Worm (Caenorhabditis elegans) whole organism, midembryonic: ENCODE measurements around the gene str-82.

Experiments
- T22C8.4 ChIP-seq: fragments of 200-800 bp; sonication (Bioruptor generic); IDR thresholded peaks from 2 replicates; pipeline ENCODE4 v1.3.6; 2022; ENCODE audit warnings: missing genetic modification characterization, missing compliant biosample characterization
- cog-1 ChIP-seq: sonication (generic microtip); optimal IDR thresholded peaks from 2 replicates; lab custom pipeline; 2016; ENCODE audit warnings: missing genetic modification characterization, missing compliant biosample characterization
- flt-1 ChIP-seq: fragments of 200-800 bp; sonication (Bioruptor generic); IDR thresholded peaks from 2 replicates; pipeline ENCODE4 v1.3.6; 2022; ENCODE audit warnings: missing genetic modification characterization, missing compliant biosample characterization
- klf-2 ChIP-seq: fragments of 200-800 bp; sonication (Bioruptor generic); conservative IDR thresholded peaks from 2 replicates; pipeline ENCODE4 v1.3.6; 2022; ENCODE audit warnings: missing genetic modification reagents, missing genetic modification characterization, missing compliant biosample characterization
- med-1 ChIP-seq: sonication (generic microtip); optimal IDR thresholded peaks from 2 replicates; lab custom pipeline; 2017; ENCODE audit warnings: missing genetic modification characterization, mild to moderate bottlenecking, missing compliant biosample characterization, antibody characterized with exemption, missing genetic modification reagents; ENCODE audit not compliant: insufficient read depth
- ref-1 ChIP-seq: fragments of 200-800 bp; sonication (Bioruptor generic); conservative IDR thresholded peaks from 2 replicates; pipeline ENCODE4 v1.3.6; 2022; ENCODE audit warnings: missing genetic modification reagents, missing genetic modification characterization, missing compliant biosample characterization
- tab-1 ChIP-seq: fragments of 200-800 bp; sonication (Bioruptor generic); IDR thresholded peaks from 2 replicates; pipeline ENCODE4 v1.3.6; 2022; ENCODE audit warnings: missing genetic modification characterization, missing compliant biosample characterization
- ztf-23 ChIP-seq: fragments of 200-800 bp; sonication (Bioruptor generic); IDR thresholded peaks from 2 replicates; pipeline ENCODE4 v1.3.6; 2022; ENCODE audit warnings: missing genetic modification reagents, missing genetic modification characterization, missing compliant biosample characterization
- ztf-29 ChIP-seq: fragments of 200-800 bp; sonication (Bioruptor generic); IDR thresholded peaks from 2 replicates; pipeline ENCODE4 v1.3.6; 2022; ENCODE audit warnings: missing genetic modification reagents, missing genetic modification characterization, missing compliant biosample characterization

Gene str-82

ce11 chrV:3994048-3994447 lies 19.6 kb downstream of the str-82 start, which contains the start of gene K09D9.9:
Gene K09D9.9 (minus strand): TSS chrV:3994148.
- TF ChIP-seq ref-1 (no peak), klf-2 (GFP tag; lab: Robert Waterston, UW) (no peak), cog-1 (no peak), ztf-29 (GFP tag; lab: Robert Waterston, UW) (no peak), tab-1 (GFP tag; lab: Robert Waterston, UW) (no peak)

- no peak for TF ChIP-seq ref-1
Measured at ce11 chrV:3995838-3996237, 21.4 kb downstream of the str-82 start, which contains the start of gene srx-62. Gene srx-62 (minus strand): TSS chrV:3995938.

ce11 chrV:4004577-4004976 lies 30.1 kb downstream of the str-82 start:
- TF ChIP-seq ztf-23 (GFP tag; lab: Robert Waterston, UW) (no peak), klf-2 (GFP tag; lab: Robert Waterston, UW) (no peak), flt-1 (GFP tag; lab: Robert Waterston, UW) (no peak), tab-1 (GFP tag; lab: Robert Waterston, UW) (no peak)

ce11 chrV:4005219-4005618 lies 30.8 kb downstream of the str-82 start, which contains the start of gene srh-8:
Gene srh-8 (plus strand): TSS chrV:4005519.
- TF ChIP-seq med-1 (no peak), ztf-29 (GFP tag; lab: Robert Waterston, UW) (no peak), ref-1 (no peak), flt-1 (GFP tag; lab: Robert Waterston, UW) (no peak), T22C8.4 (no peak), ztf-23 (GFP tag; lab: Robert Waterston, UW) (no peak), cog-1 (no peak), klf-2 (GFP tag; lab: Robert Waterston, UW) (no peak)

ce11 chrV:4007927-4008326 lies 33.5 kb downstream of the str-82 start, which contains the start of gene srh-7:
Gene srh-7 (plus strand): TSS chrV:4008227.
- TF ChIP-seq ztf-29 (GFP tag; lab: Robert Waterston, UW) (no peak), tab-1 (GFP tag; lab: Robert Waterston, UW) (no peak), ref-1 (no peak), med-1 (no peak), klf-2 (GFP tag; lab: Robert Waterston, UW) (no peak)

- TF ChIP-seq T22C8.4 (no peak), tab-1 (GFP tag; lab: Robert Waterston, UW) (no peak), cog-1 (no peak), ref-1 (no peak), flt-1 (GFP tag; lab: Robert Waterston, UW) (no peak), med-1 (no peak), ztf-23 (GFP tag; lab: Robert Waterston, UW) (no peak), klf-2 (GFP tag; lab: Robert Waterston, UW) (no peak)
Measured at ce11 chrV:4010170-4010569, 35.7 kb downstream of the str-82 start, which contains the start of gene srh-4. Gene srh-4 (plus strand): TSS chrV:4010470.

ce11 chrV:4016780-4017179 lies 42.3 kb downstream of the str-82 start, which contains the start of gene srw-89:
Gene srw-89 (plus strand): TSS chrV:4017080.
- no peak for TF ChIP-seq med-1
- no peak for TF ChIP-seq ztf-29 (GFP tag; lab: Robert Waterston, UW)
- TF ChIP-seq cog-1: no peak
- no peak for TF ChIP-seq ref-1
- no peak for TF ChIP-seq tab-1 (GFP tag; lab: Robert Waterston, UW)
- TF ChIP-seq ztf-23 (GFP tag; lab: Robert Waterston, UW): no peak
- TF ChIP-seq flt-1 (GFP tag; lab: Robert Waterston, UW): no peak
- no peak for TF ChIP-seq klf-2 (GFP tag; lab: Robert Waterston, UW)
- no peak for TF ChIP-seq T22C8.4

- no peak for TF ChIP-seq med-1
- no peak for TF ChIP-seq tab-1 (GFP tag; lab: Robert Waterston, UW)
- no peak for TF ChIP-seq ztf-29 (GFP tag; lab: Robert Waterston, UW)
- no peak for TF ChIP-seq klf-2 (GFP tag; lab: Robert Waterston, UW)
- no peak for TF ChIP-seq T22C8.4
- no peak for TF ChIP-seq flt-1 (GFP tag; lab: Robert Waterston, UW)
Measured at ce11 chrV:4018591-4018990, 44.1 kb downstream of the str-82 start.

ce11 chrV:4019188-4019587 lies 44.7 kb downstream of the str-82 start, which contains the start of gene K09D9.3:
Gene K09D9.3 (plus strand): TSS chrV:4019488.
- no peak for TF ChIP-seq ztf-29 (GFP tag; lab: Robert Waterston, UW)
- TF ChIP-seq tab-1 (GFP tag; lab: Robert Waterston, UW): no peak
- no peak for TF ChIP-seq T22C8.4
- no peak for TF ChIP-seq med-1
- TF ChIP-seq ztf-23 (GFP tag; lab: Robert Waterston, UW): no peak
- no peak for TF ChIP-seq cog-1
- TF ChIP-seq flt-1 (GFP tag; lab: Robert Waterston, UW): no peak
- no peak for TF ChIP-seq ref-1
- no peak for TF ChIP-seq klf-2 (GFP tag; lab: Robert Waterston, UW)

- TF ChIP-seq cog-1 (no peak), flt-1 (GFP tag; lab: Robert Waterston, UW) (no peak), klf-2 (GFP tag; lab: Robert Waterston, UW) (no peak), tab-1 (GFP tag; lab: Robert Waterston, UW) (no peak), ztf-29 (GFP tag; lab: Robert Waterston, UW) (no peak), T22C8.4 (no peak), ref-1 (no peak), med-1 (no peak), ztf-23 (GFP tag; lab: Robert Waterston, UW) (no peak)
Measured at ce11 chrV:4021776-4022175, 47.3 kb downstream of the str-82 start, which contains the start of gene K09D9.14. Gene K09D9.14 (minus strand): TSS chrV:4021876.

- TF ChIP-seq med-1: no peak
- TF ChIP-seq ztf-29 (GFP tag; lab: Robert Waterston, UW): no peak
- TF ChIP-seq cog-1: no peak
- no peak for TF ChIP-seq klf-2 (GFP tag; lab: Robert Waterston, UW)
- no peak for TF ChIP-seq tab-1 (GFP tag; lab: Robert Waterston, UW)
- no peak for TF ChIP-seq T22C8.4
Measured at ce11 chrV:4022309-4022708, 47.8 kb downstream of the str-82 start, which contains the start of gene cyp-35A3. Gene cyp-35A3 (plus strand): TSS chrV:4022609.
